Worm (Caenorhabditis elegans) whole organism, mixed stage, embryonic: Measurements from ENCODE around the gene F35E8.1.
"Not testable (repeated sequence)": the region's sequence is repeated elsewhere in the genome, so short reads cannot be mapped to it uniquely, and the experiment has no call there.

Experiments
- M03D4.4 ChIP-seq: sonication (generic microtip); optimal IDR thresholded peaks from 2 replicates; lab custom pipeline; 2017; ENCODE audit warnings: mild to moderate bottlenecking, missing genetic modification characterization, missing compliant biosample characterization
- bed-3 ChIP-seq: fragments of 200-800 bp; sonication (Bioruptor generic); optimal IDR thresholded peaks from 3 replicates; lab custom pipeline; 2018; ENCODE audit warnings: mild to moderate bottlenecking, missing genetic modification characterization, moderate library complexity, missing compliant biosample characterization
- blmp-1 ChIP-seq: fragments of 150-350 bp; optimal IDR thresholded peaks from 2 replicates; lab custom pipeline; 2014; ENCODE audit warnings: missing biosample characterization, missing genetic modification characterization
- ceh-39 ChIP-seq: fragments of 150-350 bp; optimal IDR thresholded peaks from 2 replicates; lab custom pipeline; 2014; ENCODE audit warnings: missing biosample characterization, missing genetic modification characterization
- ceh-43 ChIP-seq: fragments of 200-800 bp; sonication (Bioruptor generic); optimal IDR thresholded peaks from 2 replicates; lab custom pipeline; 2018; ENCODE audit warnings: mild to moderate bottlenecking, missing genetic modification characterization, moderate library complexity, missing compliant biosample characterization
- cnd-1 ChIP-seq: fragments of 200-800 bp; sonication (Bioruptor generic); optimal IDR thresholded peaks from 2 replicates; lab custom pipeline; 2018; ENCODE audit warnings: mild to moderate bottlenecking, missing genetic modification characterization, missing compliant biosample characterization
- drap-1 ChIP-seq: fragments of 200-800 bp; sonication (Bioruptor generic); optimal IDR thresholded peaks from 3 replicates; lab custom pipeline; 2018; ENCODE audit warnings: mild to moderate bottlenecking, missing genetic modification characterization, missing compliant biosample characterization
- elt-1 ChIP-seq: sonication (generic microtip); optimal IDR thresholded peaks from 2 replicates; lab custom pipeline; 2017; ENCODE audit warnings: missing genetic modification characterization, mild to moderate bottlenecking, missing compliant biosample characterization, antibody characterized with exemption, moderate library complexity, borderline replicate concordance; ENCODE audit not compliant: insufficient read depth
- elt-3 ChIP-seq: fragments of 150-350 bp; optimal IDR thresholded peaks from 2 replicates; lab custom pipeline; 2014; ENCODE audit warnings: missing biosample characterization, missing genetic modification characterization
- flh-1 ChIP-seq: fragments of 200-800 bp; sonication (Bioruptor generic); optimal IDR thresholded peaks from 2 replicates; lab custom pipeline; 2018; ENCODE audit warnings: mild to moderate bottlenecking, missing genetic modification characterization, moderate library complexity, missing compliant biosample characterization
- ham-2 ChIP-seq: fragments of 200-800 bp; sonication (Bioruptor generic); optimal IDR thresholded peaks from 2 replicates; lab custom pipeline; 2018; ENCODE audit warnings: mild to moderate bottlenecking, missing genetic modification characterization, missing compliant biosample characterization
- hlh-1 ChIP-seq: fragments of 150-350 bp; optimal IDR thresholded peaks from 2 replicates; lab custom pipeline; 2014; ENCODE audit warnings: missing biosample characterization, missing genetic modification reagents, missing genetic modification characterization
- lin-32 ChIP-seq: fragments of 200-800 bp; sonication (Bioruptor generic); optimal IDR thresholded peaks from 2 replicates; lab custom pipeline; 2018; ENCODE audit warnings: mild to moderate bottlenecking, missing genetic modification characterization, missing compliant biosample characterization
- lsy-2 ChIP-seq: fragments of 150-350 bp; optimal IDR thresholded peaks from 2 replicates; lab custom pipeline; 2014; ENCODE audit warnings: missing biosample characterization, missing genetic modification characterization
- mab-5 ChIP-seq: fragments of 150-350 bp; optimal IDR thresholded peaks from 2 replicates; lab custom pipeline; 2014; ENCODE audit warnings: missing biosample characterization, missing genetic modification characterization
- mep-1 ChIP-seq: fragments of 150-350 bp; optimal IDR thresholded peaks from 2 replicates; lab custom pipeline; 2017; ENCODE audit warnings: missing biosample characterization, missing genetic modification reagents, missing genetic modification characterization, inconsistent platforms
- mls-2 ChIP-seq: sonication (generic microtip); optimal IDR thresholded peaks from 2 replicates; lab custom pipeline; 2016; ENCODE audit warnings: mild to moderate bottlenecking, missing genetic modification characterization, moderate library complexity, missing compliant biosample characterization
- nhr-12 ChIP-seq: fragments of 150-350 bp; optimal IDR thresholded peaks from 2 replicates; lab custom pipeline; 2014; ENCODE audit warnings: missing biosample characterization, missing genetic modification characterization
- nhr-237 ChIP-seq: fragments of 150-350 bp; optimal IDR thresholded peaks from 2 replicates; lab custom pipeline; 2014; ENCODE audit warnings: missing biosample characterization, missing genetic modification characterization
- nhr-28 ChIP-seq: fragments of 150-350 bp; optimal IDR thresholded peaks from 2 replicates; lab custom pipeline; 2014; ENCODE audit warnings: missing biosample characterization, missing genetic modification characterization
- nhr-76 ChIP-seq: sonication (generic microtip); optimal IDR thresholded peaks from 2 replicates; lab custom pipeline; 2017; ENCODE audit warnings: missing biosample characterization, missing genetic modification characterization
- pha-4 ChIP-seq: fragments of 150-350 bp; optimal IDR thresholded peaks from 2 replicates; lab custom pipeline; 2018; ENCODE audit warnings: missing biosample characterization, missing genetic modification reagents, missing genetic modification characterization
- sem-2 ChIP-seq: fragments of 200-800 bp; sonication (Bioruptor generic); optimal IDR thresholded peaks from 2 replicates; lab custom pipeline; 2018; ENCODE audit warnings: mild to moderate bottlenecking, missing genetic modification characterization, missing compliant biosample characterization
- sptf-1 ChIP-seq: sonication (generic microtip); optimal IDR thresholded peaks from 2 replicates; lab custom pipeline; 2017; ENCODE audit warnings: mild to moderate bottlenecking, missing genetic modification characterization, moderate library complexity, missing compliant biosample characterization
- tbx-8 ChIP-seq: fragments of 200-800 bp; sonication (Bioruptor generic); optimal IDR thresholded peaks from 2 replicates; lab custom pipeline; 2018; ENCODE audit warnings: mild to moderate bottlenecking, missing genetic modification characterization, moderate library complexity, missing compliant biosample characterization
- unc-120 ChIP-seq: sonication (generic microtip); optimal IDR thresholded peaks from 2 replicates; lab custom pipeline; 2017; ENCODE audit warnings: missing genetic modification characterization, missing compliant biosample characterization; ENCODE audit not compliant: poor library complexity, severe bottlenecking
- unc-39 ChIP-seq: fragments of 150-350 bp; optimal IDR thresholded peaks from 2 replicates; lab custom pipeline; 2014; ENCODE audit warnings: missing biosample characterization, missing genetic modification characterization
- unc-62 ChIP-seq: fragments of 150-350 bp; optimal IDR thresholded peaks from 2 replicates; lab custom pipeline; 2014; ENCODE audit warnings: missing biosample characterization, missing genetic modification reagents, missing genetic modification characterization
- zip-8 ChIP-seq: fragments of 150-350 bp; optimal IDR thresholded peaks from 2 replicates; lab custom pipeline; 2014; ENCODE audit warnings: missing biosample characterization, missing genetic modification characterization

The F35E8.1 gene

DNA sequence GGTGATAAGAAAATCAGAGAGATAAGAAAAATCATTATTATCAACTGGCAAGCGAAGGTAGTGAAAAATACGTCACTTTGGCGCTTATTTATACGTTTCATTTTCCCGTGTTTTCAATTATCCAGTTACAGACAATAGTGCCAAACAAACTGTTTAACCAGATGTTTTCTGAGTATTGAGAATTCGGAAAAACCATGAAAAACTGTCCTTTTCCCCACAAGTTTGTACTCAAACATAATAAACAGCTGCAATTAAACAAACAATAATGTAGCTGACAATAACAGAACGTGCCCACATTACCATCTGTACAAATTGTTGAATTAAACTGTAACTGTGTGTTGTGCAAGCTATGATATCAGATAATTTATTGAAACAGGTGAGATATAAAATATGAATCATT lies at the start of gene F35E8.1, which contains the start of gene F35E8.2:
Gene F35E8.1 (minus strand): TSS at position 101 of the 400 bp plus-strand sequence.
Gene F35E8.2 (plus strand): TSS at position 132 of the 400 bp plus-strand sequence.
- TF ChIP-seq hlh-1; mab-5; sem-2 (GFP tag; lab: Kevin White, UChicago): not testable (repeated sequence)

DNA sequence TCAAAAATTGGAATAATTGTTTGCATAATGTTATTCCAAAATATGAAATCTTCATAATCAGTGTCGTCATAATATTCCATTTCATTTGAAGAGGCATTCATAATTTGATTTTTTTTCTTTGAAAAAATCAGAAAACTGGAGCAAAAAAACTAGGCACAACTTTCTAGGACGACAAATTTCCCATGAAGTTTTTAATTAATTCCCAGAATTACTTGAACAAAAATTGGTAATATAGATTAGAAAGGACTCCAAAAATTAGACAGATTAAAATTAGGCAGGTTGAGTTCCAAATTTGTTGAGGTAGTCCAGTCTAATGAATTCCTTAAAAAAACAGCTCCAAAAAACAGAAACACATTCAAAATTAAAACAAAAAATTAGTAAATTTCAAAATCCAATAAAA lies 49.5 kb upstream of the F35E8.1 start, which contains the start of gene srw-57:
Gene srw-57 (minus strand): TSS at position 101 of the 400 bp plus-strand sequence.
- TF ChIP-seq blmp-1 (tag; lab: Kevin White, UChicago) (no peak), unc-62 (GFP tag; lab: Kevin White, UChicago) (no peak), ceh-39 (tag; lab: Kevin White, UChicago) (no peak), nhr-237 (tag; lab: Kevin White, UChicago) (no peak), lsy-2 (tag; lab: Kevin White, UChicago) (no peak), hlh-1 (no peak)

- TF ChIP-seq lsy-2 (tag; lab: Kevin White, UChicago) = no peak
- TF ChIP-seq ham-2 (GFP tag; lab: Kevin White, UChicago) = no peak
- TF ChIP-seq elt-3 (tag; lab: Kevin White, UChicago) = no peak
- TF ChIP-seq mab-5 = no peak
- TF ChIP-seq elt-1 (tag; lab: Kevin White, UChicago) = no peak
- TF ChIP-seq blmp-1 (tag; lab: Kevin White, UChicago) = no peak
- no peak for TF ChIP-seq nhr-237 (tag; lab: Kevin White, UChicago)
- TF ChIP-seq cnd-1 (tag; lab: Kevin White, UChicago) = no peak
- TF ChIP-seq zip-8 (tag; lab: Kevin White, UChicago) = no peak
- no peak for TF ChIP-seq unc-39 (tag; lab: Kevin White, UChicago)
- no peak for TF ChIP-seq mep-1
- TF ChIP-seq M03D4.4 (tag; lab: Kevin White, UChicago) = no peak
- no peak for TF ChIP-seq unc-62 (GFP tag; lab: Kevin White, UChicago)
- no peak for TF ChIP-seq hlh-1
- TF ChIP-seq pha-4 (tag; lab: Kevin White, UChicago) = no peak
- TF ChIP-seq unc-120 (tag; lab: Kevin White, UChicago) = no peak
- no peak for TF ChIP-seq sptf-1 (tag; lab: Kevin White, UChicago)
- no peak for TF ChIP-seq tbx-8
Measured at ce11 chrV:15952762-15953161, 47.3 kb upstream of the F35E8.1 start, which contains the start of gene srw-56. Gene srw-56, minus strand, starts transcription at chrV:15952862.

ce11 chrV:15950903-15951302 lies 45.5 kb upstream of the F35E8.1 start, which contains the start of gene srw-59:
Gene srw-59, minus strand, starts transcription at chrV:15951003.
- no peak for TF ChIP-seq pha-4 (tag; lab: Kevin White, UChicago)
- no peak for TF ChIP-seq ceh-39 (tag; lab: Kevin White, UChicago)
- TF ChIP-seq unc-62 (GFP tag; lab: Kevin White, UChicago) = no peak
- no peak for TF ChIP-seq nhr-12
- no peak for TF ChIP-seq elt-3 (tag; lab: Kevin White, UChicago)
- TF ChIP-seq lsy-2 (tag; lab: Kevin White, UChicago) = no peak
- no peak for TF ChIP-seq mep-1
- TF ChIP-seq flh-1 = no peak
- TF ChIP-seq tbx-8 = no peak
- TF ChIP-seq sem-2 (GFP tag; lab: Kevin White, UChicago) = no peak
- no peak for TF ChIP-seq bed-3 (GFP tag; lab: Kevin White, UChicago)
- no peak for TF ChIP-seq M03D4.4 (tag; lab: Kevin White, UChicago)
- no peak for TF ChIP-seq sptf-1 (tag; lab: Kevin White, UChicago)

- no peak for TF ChIP-seq cnd-1 (tag; lab: Kevin White, UChicago)
- TF ChIP-seq elt-1 (tag; lab: Kevin White, UChicago) = no peak
- no peak for TF ChIP-seq lin-32 (GFP tag; lab: Kevin White, UChicago)
- TF ChIP-seq drap-1 (GFP tag; lab: Kevin White, UChicago) = no peak
- no peak for TF ChIP-seq mls-2
- no peak for TF ChIP-seq nhr-28 (tag; lab: Kevin White, UChicago)
Measured at ce11 chrV:15943125-15943524, 37.7 kb upstream of the F35E8.1 start, which contains the start of gene srw-53. Gene srw-53, plus strand, starts transcription at chrV:15943425.

- TF ChIP-seq nhr-76 (tag; lab: Kevin White, UChicago) = no peak
- no peak for TF ChIP-seq mab-5
- TF ChIP-seq nhr-28 (tag; lab: Kevin White, UChicago) = no peak
- TF ChIP-seq mls-2 = no peak
- no peak for TF ChIP-seq pha-4 (tag; lab: Kevin White, UChicago)
- no peak for TF ChIP-seq lin-32 (GFP tag; lab: Kevin White, UChicago)
- no peak for TF ChIP-seq tbx-8
- no peak for TF ChIP-seq elt-1 (tag; lab: Kevin White, UChicago)
- TF ChIP-seq unc-39 (tag; lab: Kevin White, UChicago) = no peak
- TF ChIP-seq nhr-12 = no peak
- no peak for TF ChIP-seq elt-3 (tag; lab: Kevin White, UChicago)
- no peak for TF ChIP-seq drap-1 (GFP tag; lab: Kevin White, UChicago)
- no peak for TF ChIP-seq unc-120 (tag; lab: Kevin White, UChicago)
- no peak for TF ChIP-seq ceh-43
- TF ChIP-seq zip-8 (tag; lab: Kevin White, UChicago) = no peak
- no peak for TF ChIP-seq unc-62 (GFP tag; lab: Kevin White, UChicago)
- TF ChIP-seq, all 35 proteins: peak for 0
Measured at ce11 chrV:15940254-15940653, 34.8 kb upstream of the F35E8.1 start, which contains the start of gene srw-55. Gene srw-55, minus strand, starts transcription at chrV:15940354.
